Worm (Caenorhabditis elegans) whole organism, L1 larva: ENCODE results near the gene F23H12.3.

Source experiments
- C16A3.4 ChIP-seq: fragments of 150-350 bp; optimal IDR thresholded peaks from 2 replicates; lab custom pipeline; 2014; ENCODE audit warnings: missing biosample characterization, missing genetic modification characterization
- F16B12.6 ChIP-seq: fragments of 150-350 bp; optimal IDR thresholded peaks from 2 replicates; lab custom pipeline; 2014; ENCODE audit warnings: missing biosample characterization, missing genetic modification characterization
- alr-1 ChIP-seq: fragments of 200-800 bp; sonication (Bioruptor generic); optimal IDR thresholded peaks from 2 replicates; lab custom pipeline; 2018; ENCODE audit warnings: borderline replicate concordance, mild to moderate bottlenecking, missing genetic modification characterization, missing compliant biosample characterization
- ama-1 ChIP-seq: fragments of 150-350 bp; optimal IDR thresholded peaks from 2 replicates; lab custom pipeline; 2014
- blmp-1 ChIP-seq: fragments of 150-350 bp; optimal IDR thresholded peaks from 2 replicates; lab custom pipeline; 2014; ENCODE audit warnings: missing biosample characterization, missing genetic modification characterization
- ceh-8 ChIP-seq: fragments of 200-800 bp; sonication (Bioruptor generic); optimal IDR thresholded peaks from 2 replicates; lab custom pipeline; 2018; ENCODE audit warnings: mild to moderate bottlenecking, missing genetic modification characterization, moderate library complexity, missing compliant biosample characterization
- ces-1 ChIP-seq: fragments of 150-350 bp; optimal IDR thresholded peaks from 2 replicates; lab custom pipeline; 2014; ENCODE audit warnings: missing biosample characterization, missing genetic modification reagents, missing genetic modification characterization
- dsc-1 ChIP-seq: sonication (generic microtip); optimal IDR thresholded peaks from 2 replicates; lab custom pipeline; 2016; ENCODE audit warnings: mild to moderate bottlenecking, missing genetic modification characterization, missing compliant biosample characterization
- efl-1 ChIP-seq, 4 experiments: fragments of 150-350 bp; optimal IDR thresholded peaks in 3 of 4; peaks in 1 of 4; 1 replicate in 1 of 4; 2 replicates in 3 of 4; lab custom pipeline; 2014; ENCODE audit warnings: missing biosample characterization in 2 of 4, missing genetic modification characterization in 2 of 4, missing genetic modification reagents in 2 of 4
- egl-13 ChIP-seq: sonication (generic microtip); optimal IDR thresholded peaks from 2 replicates; lab custom pipeline; 2016; ENCODE audit warnings: missing genotype, missing genetic modification reagents, missing genetic modification characterization, missing compliant biosample characterization
- fkh-4 ChIP-seq: sonication (generic microtip); optimal IDR thresholded peaks from 2 replicates; lab custom pipeline; 2016; ENCODE audit warnings: missing compliant biosample characterization, missing genetic modification characterization, borderline replicate concordance
- fkh-8 ChIP-seq: sonication (generic microtip); optimal IDR thresholded peaks from 2 replicates; lab custom pipeline; 2016; ENCODE audit warnings: mild to moderate bottlenecking, missing genetic modification characterization, missing compliant biosample characterization
- lin-15B ChIP-seq: fragments of 150-350 bp; sonication (generic microtip); optimal IDR thresholded peaks from 3 replicates; lab custom pipeline; 2014; ENCODE audit warnings: missing biosample characterization, missing genetic modification characterization
- lin-35 ChIP-seq, 2 experiments: fragments of 150-350 bp; optimal IDR thresholded peaks; 2 replicates each; lab custom pipeline; 2014; ENCODE audit warnings: missing biosample characterization in 2 of 2, missing genetic modification characterization in 2 of 2, missing genetic modification reagents in 2 of 2
- lin-39 ChIP-seq: fragments of 150-350 bp; optimal IDR thresholded peaks from 2 replicates; lab custom pipeline; 2014; ENCODE audit warnings: missing biosample characterization, missing genetic modification reagents, missing genetic modification characterization
- lsy-2 ChIP-seq, 2 experiments: fragments of 150-350 bp; optimal IDR thresholded peaks; 2 replicates each; lab custom pipeline; 2014; ENCODE audit warnings: missing biosample characterization in 2 of 2, missing genetic modification characterization in 2 of 2
- mdl-1 ChIP-seq, 2 experiments: fragments of 150-350 bp; optimal IDR thresholded peaks; 2 replicates each; lab custom pipeline; 2014 to 2017; ENCODE audit warnings: missing biosample characterization in 2 of 2, missing genetic modification characterization in 2 of 2, inconsistent platforms in 1 of 2
- mep-1 ChIP-seq: fragments of 150-350 bp; optimal IDR thresholded peaks from 2 replicates; lab custom pipeline; 2014; ENCODE audit warnings: missing biosample characterization, missing genetic modification characterization
- nhr-47 ChIP-seq: sonication (generic microtip); optimal IDR thresholded peaks from 2 replicates; lab custom pipeline; 2016; ENCODE audit warnings: mild to moderate bottlenecking, missing genetic modification characterization, moderate library complexity, missing compliant biosample characterization
- nhr-85 ChIP-seq: sonication (generic microtip); peaks from one replicate; lab custom pipeline; 2016; ENCODE audit warnings: missing genetic modification characterization, inconsistent platforms, missing compliant biosample characterization
- nhr-90 ChIP-seq: sonication (generic microtip); optimal IDR thresholded peaks from 2 replicates; lab custom pipeline; 2016; ENCODE audit warnings: mild to moderate bottlenecking, missing genetic modification characterization, missing compliant biosample characterization; ENCODE audit not compliant: poor library complexity
- pag-3 ChIP-seq: sonication (generic microtip); optimal IDR thresholded peaks from 2 replicates; lab custom pipeline; 2017; ENCODE audit warnings: missing genetic modification characterization, mild to moderate bottlenecking, missing compliant biosample characterization, antibody characterized with exemption, borderline replicate concordance; ENCODE audit not compliant: insufficient read depth
- pax-3 ChIP-seq: fragments of 200-800 bp; sonication (Bioruptor generic); optimal IDR thresholded peaks from 2 replicates; lab custom pipeline; 2018; ENCODE audit warnings: mild to moderate bottlenecking, missing genetic modification characterization, moderate library complexity, missing compliant biosample characterization
- pqm-1 ChIP-seq: sonication (generic microtip); optimal IDR thresholded peaks from 3 replicates; lab custom pipeline; 2017; ENCODE audit warnings: missing biosample characterization, missing genetic modification characterization
- sox-4 ChIP-seq: sonication (generic microtip); optimal IDR thresholded peaks from 2 replicates; lab custom pipeline; 2016; ENCODE audit warnings: missing genetic modification characterization, missing compliant biosample characterization
- sptf-1 ChIP-seq: fragments of 150-350 bp; optimal IDR thresholded peaks from 2 replicates; lab custom pipeline; 2014; ENCODE audit warnings: missing biosample characterization, missing genetic modification characterization
- sup-37 ChIP-seq: fragments of 200-800 bp; sonication (Bioruptor generic); optimal IDR thresholded peaks from 2 replicates; lab custom pipeline; 2018; ENCODE audit warnings: mild to moderate bottlenecking, missing genetic modification characterization, missing compliant biosample characterization
- swsn-7 ChIP-seq: sonication (generic microtip); optimal IDR thresholded peaks from 2 replicates; lab custom pipeline; 2016; ENCODE audit warnings: missing genetic modification characterization, missing compliant biosample characterization
- unc-62 ChIP-seq: fragments of 150-350 bp; optimal IDR thresholded peaks from 2 replicates; lab custom pipeline; 2014; ENCODE audit warnings: missing biosample characterization, missing genetic modification reagents, missing genetic modification characterization
- unc-98 ChIP-seq: fragments of 200-800 bp; sonication (Bioruptor generic); IDR thresholded peaks from 2 replicates; pipeline ENCODE4 v1.3.6; 2022; ENCODE audit warnings: missing genetic modification characterization, missing compliant biosample characterization
- xbp-1 ChIP-seq: sonication (generic microtip); optimal IDR thresholded peaks from 2 replicates; lab custom pipeline; 2016; ENCODE audit warnings: missing genetic modification characterization, missing compliant biosample characterization
- zip-4 ChIP-seq: fragments of 200-800 bp; sonication (Bioruptor generic); optimal IDR thresholded peaks from 2 replicates; lab custom pipeline; 2018; ENCODE audit warnings: mild to moderate bottlenecking, missing genetic modification characterization, moderate library complexity, missing compliant biosample characterization
- ztf-11 ChIP-seq, 2 experiments: sonication (generic microtip); optimal IDR thresholded peaks; 2 replicates each; lab custom pipeline; 2016 to 2017; ENCODE audit warnings: missing genetic modification characterization in 2 of 2, missing biosample characterization in 1 of 2, missing compliant biosample characterization in 1 of 2
- ztf-4 ChIP-seq: fragments of 150-350 bp; optimal IDR thresholded peaks from 2 replicates; lab custom pipeline; 2014; ENCODE audit warnings: missing biosample characterization, missing genetic modification characterization

The F23H12.3 gene

DNA sequence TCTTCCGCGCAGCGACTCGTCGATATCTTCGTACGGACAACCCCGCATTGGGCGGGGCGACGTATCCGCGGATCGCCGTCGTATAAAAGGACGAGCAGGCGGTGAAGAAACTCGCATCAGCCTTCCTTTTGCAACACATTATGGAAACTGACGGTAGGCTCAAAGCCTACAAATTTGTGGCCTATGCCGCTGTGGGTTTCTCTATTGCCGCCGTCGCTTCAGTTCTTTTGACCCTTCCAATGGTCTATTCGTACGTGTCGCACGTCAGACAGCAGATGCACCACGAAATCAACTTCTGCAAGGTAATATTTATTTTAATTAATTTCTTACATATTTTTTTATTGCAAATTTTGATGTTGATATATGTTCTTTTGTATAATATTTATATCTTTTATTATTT is 7.9 kb downstream of the F23H12.3 start:
- no peak for TF ChIP-seq unc-62 (GFP tag; lab: Kevin White, UChicago)
- peak; percentile 45 for TF ChIP-seq ama-1 (lab: Kevin White, UChicago)

DNA sequence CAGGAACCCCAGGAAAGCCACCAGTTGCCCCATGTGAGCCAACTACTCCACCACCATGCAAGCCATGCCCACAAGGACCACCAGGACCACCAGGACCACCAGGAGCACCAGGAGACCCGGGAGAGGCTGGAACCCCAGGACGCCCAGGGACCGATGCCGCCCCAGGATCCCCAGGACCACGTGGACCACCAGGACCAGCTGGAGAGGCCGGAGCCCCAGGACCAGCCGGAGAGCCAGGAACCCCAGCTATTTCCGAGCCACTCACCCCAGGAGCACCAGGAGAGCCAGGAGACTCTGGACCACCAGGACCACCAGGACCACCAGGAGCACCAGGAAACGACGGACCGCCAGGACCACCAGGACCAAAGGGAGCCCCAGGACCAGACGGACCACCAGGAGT is 8.6 kb downstream of the F23H12.3 start:
- TF ChIP-seq nhr-85, result peak; percentile 13
- no peak for TF ChIP-seq unc-62 (GFP tag; lab: Kevin White, UChicago)
- no peak for TF ChIP-seq efl-1 (optimal IDR thresholded peaks at IDR 0.05; lab: Kevin White, UChicago)
- peak in 1 of 2 experiments; percentile 51 for TF ChIP-seq efl-1 (GFP tag; optimal IDR thresholded peaks at IDR 0.05 in 1 of 2; lab: Kevin White, UChicago)
- TF ChIP-seq xbp-1 (tag; lab: Kevin White, UChicago), result no peak
- TF ChIP-seq pag-3 (tag; lab: Kevin White, UChicago), result no peak
- no peak for TF ChIP-seq zip-4 (GFP tag; lab: Kevin White, UChicago)
- peak; percentile 79 for TF ChIP-seq ceh-8 (GFP tag; lab: Kevin White, UChicago)
- TF ChIP-seq lsy-2 (tag; optimal IDR thresholded peaks at IDR 0.05; lab: Kevin White, UChicago), result no peak

DNA sequence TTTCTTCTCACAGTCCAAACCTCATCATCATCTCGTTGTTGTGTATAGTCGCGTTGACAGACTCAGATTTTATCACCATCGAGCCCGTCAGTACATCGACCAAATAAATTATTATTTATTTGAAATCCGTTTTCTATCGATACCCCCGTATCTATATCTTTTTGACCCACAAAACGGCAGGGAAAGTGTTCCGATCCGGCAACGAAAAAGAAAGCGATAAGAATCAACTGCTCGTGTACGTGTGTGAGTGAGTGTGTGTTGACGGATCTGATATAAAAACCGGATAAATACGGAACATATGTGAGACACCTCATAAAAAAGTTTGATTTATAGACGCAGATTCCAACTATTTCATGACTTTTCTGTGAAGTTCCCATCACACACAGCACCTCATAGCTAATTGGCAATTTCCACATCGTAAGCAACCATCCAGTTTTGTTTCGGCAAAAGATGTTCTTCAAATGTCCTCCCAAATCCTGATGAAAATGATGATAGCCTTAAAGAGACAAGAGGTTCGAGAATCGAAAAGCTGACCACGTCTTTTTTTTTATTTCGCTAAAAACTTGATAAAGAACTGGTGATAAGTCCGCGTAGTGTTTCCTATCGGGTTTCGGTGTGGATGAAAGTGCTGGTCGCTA is 9.4 kb downstream of the F23H12.3 start:
- TF ChIP-seq ama-1 (lab: Kevin White, UChicago) (peak; percentile 36), nhr-47 (tag; lab: Kevin White, UChicago) (no peak), efl-1 (optimal IDR thresholded peaks at IDR 0.05; lab: Kevin White, UChicago) (no peak), efl-1 (GFP tag; optimal IDR thresholded peaks at IDR 0.05 in 1 of 2; lab: Kevin White, UChicago) (peak in 1 of 2 experiments; percentile 11), blmp-1 (tag; lab: Kevin White, UChicago) (peak; percentile 82), sup-37 (no peak)
- TF ChIP-seq, all 84 proteins: peak for 3

DNA sequence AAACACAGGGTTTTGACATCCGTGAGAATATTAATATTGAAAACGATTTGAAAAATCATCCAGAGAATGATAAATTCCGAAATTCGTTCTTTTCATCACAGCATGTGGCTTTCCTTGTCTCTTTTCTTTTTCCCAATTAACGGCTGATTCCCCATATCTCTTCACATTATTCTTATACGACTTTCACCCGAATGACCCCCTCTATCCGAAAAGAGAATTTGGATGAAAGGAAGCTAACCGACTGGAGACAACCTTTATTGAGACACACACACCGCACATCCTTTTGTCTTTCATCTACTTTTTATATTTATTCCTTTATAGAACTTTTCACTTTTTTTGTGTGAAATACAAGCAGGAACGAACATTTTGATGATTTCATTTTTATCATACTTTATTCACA is 12.7 kb downstream of the F23H12.3 start:
- peak; percentile 98 for TF ChIP-seq blmp-1 (tag; lab: Kevin White, UChicago)
- no peak for TF ChIP-seq sptf-1

DNA sequence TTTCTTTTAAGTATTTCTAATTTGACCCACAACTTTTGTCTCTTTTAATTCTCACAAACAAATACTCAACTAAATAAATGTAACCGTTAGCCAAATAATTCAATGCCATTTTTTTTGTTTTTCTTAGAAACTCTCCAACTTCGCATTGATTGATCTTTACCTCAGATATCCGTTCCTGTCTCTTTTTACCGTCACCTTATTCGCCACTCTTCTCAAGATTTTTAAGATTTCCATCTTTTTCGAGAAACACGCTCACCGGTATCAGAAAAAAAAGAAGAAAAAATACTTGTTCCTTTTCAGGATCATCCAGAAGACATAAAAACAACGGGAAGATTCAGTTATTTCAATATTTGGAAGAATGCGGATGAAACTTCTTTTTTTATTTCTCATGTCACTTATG is 13.4 kb downstream of the F23H12.3 start, which contains the start of gene F23H12.5:
F23H12.5 (plus strand) TSS at position 301 of the 400 bp plus-strand sequence.
- TF ChIP-seq nhr-85 (peak; percentile 27), C16A3.4 (tag; lab: Kevin White, UChicago) (no peak), lin-15B (tag; lab: Kevin White, UChicago) (no peak), unc-98 (no peak), lin-39 (tag; lab: Kevin White, UChicago) (no peak), ces-1 (GFP tag; lab: Kevin White, UChicago) (no peak)

DNA sequence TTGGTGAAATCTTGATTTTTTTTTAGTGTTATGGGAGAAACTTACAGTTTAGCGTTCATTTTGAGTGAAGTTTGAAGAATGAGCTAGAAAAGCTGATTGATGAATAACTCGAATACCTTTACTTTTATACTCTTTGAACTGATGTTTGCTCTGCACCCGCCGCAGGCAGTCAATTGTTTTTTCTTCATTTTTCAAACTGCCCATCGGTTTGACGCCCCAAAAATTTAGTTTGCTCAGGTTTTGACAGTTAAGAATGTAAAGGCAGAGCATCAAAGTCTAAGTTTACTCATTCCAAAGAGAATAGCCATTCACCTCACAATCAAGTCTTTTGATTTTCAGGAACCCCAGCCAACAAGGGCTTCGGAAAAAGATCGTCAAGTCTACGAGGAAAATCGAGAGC is 16.7 kb downstream of the F23H12.3 start, which contains the start of gene fipr-1:
fipr-1 (minus strand) TSS at position 101 of the 400 bp plus-strand sequence.
- TF ChIP-seq lin-35 (GFP tag; optimal IDR thresholded peaks at IDR 0.05; lab: Kevin White, UChicago) (no peak), fkh-4 (tag; lab: Kevin White, UChicago) (no peak)

DNA sequence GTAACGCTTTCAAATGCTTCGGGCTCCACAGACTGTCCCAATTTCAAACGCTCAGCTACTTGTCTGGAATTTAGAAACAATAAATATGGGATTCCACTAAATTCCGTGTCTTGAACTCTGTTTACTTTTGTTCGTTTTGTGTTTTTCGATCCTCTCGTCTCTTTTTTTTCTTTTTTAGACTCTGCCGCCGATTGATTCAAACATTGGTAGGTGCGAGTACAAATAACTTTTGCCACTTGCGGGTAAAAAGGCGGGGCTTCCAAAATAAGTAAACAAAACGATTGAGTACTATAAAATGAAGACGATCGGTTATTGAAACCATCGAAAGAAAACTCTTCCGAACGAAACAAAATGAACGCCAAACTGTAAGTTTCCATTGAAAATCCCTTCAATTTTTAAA is 20.2 kb downstream of the F23H12.3 start, which contains the start of gene fipr-2:
fipr-2 (plus strand) TSS at position 245 of the 400 bp plus-strand sequence.
- no peak for TF ChIP-seq ztf-4
- TF ChIP-seq efl-1 (optimal IDR thresholded peaks at IDR 0.05; lab: Kevin White, UChicago), result no peak
- peak in 1 of 2 experiments; percentile 90 for TF ChIP-seq efl-1 (GFP tag; optimal IDR thresholded peaks at IDR 0.05 in 1 of 2; lab: Kevin White, UChicago)
- TF ChIP-seq, all 84 proteins: peak for 1

DNA sequence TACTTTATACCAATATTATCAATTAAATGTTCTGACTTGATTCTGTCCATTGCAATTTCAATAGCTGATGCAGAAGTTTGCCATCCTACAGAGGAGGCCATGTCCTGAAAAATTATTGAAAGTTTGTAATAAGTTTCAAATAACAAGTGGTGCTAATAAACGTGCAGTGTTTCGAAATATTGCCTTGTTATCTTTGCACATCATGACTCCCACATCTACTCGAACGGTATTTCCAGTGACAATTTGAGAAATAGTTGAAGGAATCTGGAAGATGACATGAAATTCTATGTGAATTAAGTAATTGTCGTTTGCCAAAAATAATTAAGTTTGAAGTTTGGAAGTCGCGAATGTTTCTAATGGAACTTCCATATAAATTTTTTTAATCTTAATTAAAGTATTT is 24.5 kb downstream of the F23H12.3 start, which contains the start of gene gcy-13:
gcy-13 (minus strand) TSS at position 101 of the 400 bp plus-strand sequence.
- TF ChIP-seq fkh-8, result no peak
- TF ChIP-seq dsc-1 (tag; lab: Kevin White, UChicago), result no peak
- TF ChIP-seq efl-1 (optimal IDR thresholded peaks at IDR 0.05; lab: Kevin White, UChicago), result no peak
- no peak for TF ChIP-seq efl-1 (GFP tag; optimal IDR thresholded peaks at IDR 0.05 in 1 of 2; lab: Kevin White, UChicago)
- no peak for TF ChIP-seq egl-13 (tag; lab: Kevin White, UChicago)
- no peak for TF ChIP-seq nhr-47 (tag; lab: Kevin White, UChicago)
- no peak for TF ChIP-seq swsn-7 (tag; lab: Kevin White, UChicago)
- no peak for TF ChIP-seq sox-4 (tag; lab: Kevin White, UChicago)
- no peak for TF ChIP-seq C16A3.4 (tag; lab: Kevin White, UChicago)
- TF ChIP-seq lin-15B (tag; lab: Kevin White, UChicago), result no peak
- TF ChIP-seq mdl-1 (tag; optimal IDR thresholded peaks at IDR 0.05; lab: Kevin White, UChicago), result no peak
- TF ChIP-seq F16B12.6, result no peak
- no peak for TF ChIP-seq lin-39 (tag; lab: Kevin White, UChicago)
- TF ChIP-seq mep-1 (tag; lab: Kevin White, UChicago), result no peak
- no peak for TF ChIP-seq pqm-1
- no peak for TF ChIP-seq ztf-11 (tag; optimal IDR thresholded peaks at IDR 0.05; lab: Kevin White, UChicago)
- TF ChIP-seq nhr-90 (tag; lab: Kevin White, UChicago), result no peak
- TF ChIP-seq pax-3 (tag; lab: Kevin White, UChicago), result no peak
- TF ChIP-seq alr-1, result no peak
